Worm (Caenorhabditis elegans) whole organism, young adult: Measurements from ENCODE around the gene Y57A10B.6.

Experiments
- B0261.1 ChIP-seq: sonication (generic microtip); optimal IDR thresholded peaks from 2 replicates; lab custom pipeline; 2016; ENCODE audit warnings: mild to moderate bottlenecking, missing genetic modification characterization, moderate library complexity, missing compliant biosample characterization
- B0336.3 ChIP-seq: fragments of 200-800 bp; sonication (Bioruptor generic); IDR thresholded peaks from 2 replicates; pipeline ENCODE4 v1.3.6; 2022; ENCODE audit warnings: missing genetic modification characterization, missing compliant biosample characterization
- F23B12.7 ChIP-seq: sonication (generic microtip); optimal IDR thresholded peaks from 2 replicates; lab custom pipeline; 2017; ENCODE audit warnings: missing genetic modification characterization, mild to moderate bottlenecking, missing compliant biosample characterization, antibody characterized with exemption, moderate library complexity; ENCODE audit not compliant: insufficient read depth
- F33H1.4 ChIP-seq: fragments of 200-800 bp; sonication (Bioruptor generic); IDR thresholded peaks from 2 replicates; pipeline ENCODE4 v1.3.6; 2022; ENCODE audit warnings: missing genetic modification reagents, missing genetic modification characterization, missing compliant biosample characterization
- F39B2.1 ChIP-seq: fragments of 200-800 bp; sonication (Bioruptor generic); IDR thresholded peaks from 2 replicates; pipeline ENCODE4 v1.3.6; 2022; ENCODE audit warnings: missing genetic modification reagents, missing genetic modification characterization, missing compliant biosample characterization
- Y53G8AR.9 ChIP-seq: fragments of 200-800 bp; sonication (Bioruptor generic); conservative IDR thresholded peaks from 2 replicates; pipeline ENCODE4 v1.3.6; 2022; ENCODE audit warnings: missing genetic modification reagents, missing genetic modification characterization, missing compliant biosample characterization
- Y56A3A.18 ChIP-seq: fragments of 200-800 bp; sonication (Bioruptor generic); IDR thresholded peaks from 2 replicates; pipeline ENCODE4 v1.3.6; 2022; ENCODE audit warnings: missing genetic modification reagents, missing genetic modification characterization, missing compliant biosample characterization
- attf-5 ChIP-seq: fragments of 200-800 bp; sonication (Bioruptor generic); optimal IDR thresholded peaks from 2 replicates; lab custom pipeline; 2018; ENCODE audit warnings: mild to moderate bottlenecking, missing genetic modification characterization, missing compliant biosample characterization
- bed-2 ChIP-seq: fragments of 200-800 bp; sonication (Bioruptor generic); IDR thresholded peaks from 2 replicates; pipeline ENCODE4 v1.3.6; 2022; ENCODE audit warnings: missing genetic modification reagents, missing genetic modification characterization, missing compliant biosample characterization
- ceh-91 ChIP-seq: fragments of 200-800 bp; sonication (Bioruptor generic); IDR thresholded peaks from 2 replicates; pipeline ENCODE4 v1.3.6; 2022; ENCODE audit warnings: missing genetic modification reagents, missing genetic modification characterization, missing compliant biosample characterization
- die-1 ChIP-seq: sonication (generic microtip); optimal IDR thresholded peaks from 2 replicates; lab custom pipeline; 2016; ENCODE audit warnings: missing genotype, mild to moderate bottlenecking, missing genetic modification characterization, missing compliant biosample characterization
- dox-1 ChIP-seq: fragments of 200-800 bp; sonication (Bioruptor generic); IDR thresholded peaks from 2 replicates; pipeline ENCODE4 v1.3.6; 2022; ENCODE audit warnings: missing genetic modification reagents, missing genetic modification characterization, missing compliant biosample characterization
- hlh-26 ChIP-seq: fragments of 200-800 bp; sonication (Bioruptor generic); conservative IDR thresholded peaks from 2 replicates; pipeline ENCODE4 v1.3.6; 2022; ENCODE audit warnings: missing genetic modification reagents, missing genetic modification characterization, missing compliant biosample characterization
- hmg-1.2 ChIP-seq: fragments of 200-800 bp; sonication (Bioruptor generic); IDR thresholded peaks from 2 replicates; pipeline ENCODE4 v1.3.6; 2022; ENCODE audit warnings: missing genetic modification reagents, missing genetic modification characterization, missing compliant biosample characterization
- lin-26 ChIP-seq: fragments of 200-800 bp; sonication (Bioruptor generic); IDR thresholded peaks from 2 replicates; pipeline ENCODE4 v1.3.6; 2022; ENCODE audit warnings: missing genetic modification reagents, missing genetic modification characterization, missing compliant biosample characterization
- lin-40 ChIP-seq: sonication (generic microtip); optimal IDR thresholded peaks from 2 replicates; lab custom pipeline; 2016; ENCODE audit warnings: missing genetic modification characterization, mild to moderate bottlenecking, missing compliant biosample characterization, missing genotype, missing genetic modification reagents
- lin-54 ChIP-seq: fragments of 200-800 bp; sonication (Bioruptor generic); optimal IDR thresholded peaks from 2 replicates; lab custom pipeline; 2018; ENCODE audit warnings: mild to moderate bottlenecking, missing genetic modification characterization, missing compliant biosample characterization
- lsl-1 ChIP-seq: fragments of 200-800 bp; sonication (Bioruptor generic); optimal IDR thresholded peaks from 2 replicates; lab custom pipeline; 2018; ENCODE audit warnings: mild to moderate bottlenecking, missing genetic modification characterization, moderate library complexity, missing compliant biosample characterization
- madf-6 ChIP-seq: fragments of 200-800 bp; sonication (Bioruptor generic); IDR thresholded peaks from 2 replicates; pipeline ENCODE4 v1.3.6; 2022; ENCODE audit warnings: missing genetic modification reagents, missing genetic modification characterization, missing compliant biosample characterization
- madf-8 ChIP-seq: fragments of 200-800 bp; sonication (Bioruptor generic); conservative IDR thresholded peaks from 2 replicates; pipeline ENCODE4 v1.3.6; 2022; ENCODE audit warnings: missing genetic modification reagents, missing genetic modification characterization, missing compliant biosample characterization
- mes-4 ChIP-seq: sonication (generic microtip); optimal IDR thresholded peaks from 2 replicates; lab custom pipeline; 2016; ENCODE audit warnings: missing genotype, missing genetic modification characterization, missing compliant biosample characterization
- nfyb-1 ChIP-seq: fragments of 200-800 bp; sonication (Bioruptor generic); IDR thresholded peaks from 2 replicates; pipeline ENCODE4 v1.3.6; 2022; ENCODE audit warnings: missing genetic modification reagents, missing genetic modification characterization, missing compliant biosample characterization
- nhr-120 ChIP-seq: fragments of 200-800 bp; sonication (Bioruptor generic); IDR thresholded peaks from 2 replicates; pipeline ENCODE4 v1.3.6; 2022; ENCODE audit warnings: missing genetic modification characterization, missing compliant biosample characterization
- nhr-27 ChIP-seq: fragments of 200-800 bp; sonication (Bioruptor generic); optimal IDR thresholded peaks from 2 replicates; lab custom pipeline; 2018; ENCODE audit warnings: mild to moderate bottlenecking, missing genetic modification characterization, moderate library complexity, missing compliant biosample characterization
- pbrm-1 ChIP-seq: fragments of 200-800 bp; sonication (Bioruptor generic); IDR thresholded peaks from 2 replicates; pipeline ENCODE4 v1.3.6; 2022; ENCODE audit warnings: missing genetic modification reagents, missing genetic modification characterization, missing compliant biosample characterization
- rpc-1 ChIP-seq, 2 experiments: fragments of 150-350 bp in 1 of 2; sonication (generic microtip) in 1 of 2; optimal IDR thresholded peaks; 2 replicates each; lab custom pipeline; 2014 to 2018; ENCODE audit warnings: missing biosample characterization in 1 of 2, missing genetic modification characterization in 1 of 2, missing genetic modification reagents in 1 of 2, missing genotype in 1 of 2
- snpc-3.4 ChIP-seq: sonication (generic microtip); optimal IDR thresholded peaks from 2 replicates; lab custom pipeline; 2017; ENCODE audit warnings: missing genetic modification characterization, mild to moderate bottlenecking, missing compliant biosample characterization, antibody characterized with exemption, moderate library complexity, missing genotype, missing genetic modification reagents
- snpc-4 ChIP-seq, 5 experiments: fragments of 150-350 bp in 1 of 5; sonication (generic microtip) in 4 of 5; optimal IDR thresholded peaks; 2 replicates each; lab custom pipeline; 2014 to 2018; ENCODE audit warnings: missing genetic modification characterization in 5 of 5, missing biosample characterization in 3 of 5, antibody characterized with exemption in 2 of 5, mild to moderate bottlenecking in 2 of 5, missing compliant biosample characterization in 2 of 5, missing genotype in 2 of 5, moderate library complexity in 2 of 5, missing genetic modification reagents in 1 of 5
- somi-1 ChIP-seq: fragments of 200-800 bp; sonication (Bioruptor generic); optimal IDR thresholded peaks from 2 replicates; lab custom pipeline; 2018; ENCODE audit warnings: mild to moderate bottlenecking, missing genetic modification characterization, missing compliant biosample characterization
- sptf-2 ChIP-seq: fragments of 200-800 bp; sonication (Bioruptor generic); optimal IDR thresholded peaks from 2 replicates; lab custom pipeline; 2018; ENCODE audit warnings: mild to moderate bottlenecking, missing genetic modification characterization, missing compliant biosample characterization
- tbp1 ChIP-seq: fragments of 200-800 bp; sonication (Bioruptor generic); optimal IDR thresholded peaks from 2 replicates; lab custom pipeline; 2018; ENCODE audit warnings: mild to moderate bottlenecking, missing genetic modification characterization, missing compliant biosample characterization
- unc-62 ChIP-seq: fragments of 150-350 bp; optimal IDR thresholded peaks from 2 replicates; lab custom pipeline; 2014; ENCODE audit warnings: missing biosample characterization, missing genetic modification reagents, missing genetic modification characterization
- zfh-2 ChIP-seq: fragments of 200-800 bp; sonication (Bioruptor generic); conservative IDR thresholded peaks from 2 replicates; pipeline ENCODE4 v1.3.6; 2022; ENCODE audit warnings: missing genetic modification reagents, missing genetic modification characterization, missing compliant biosample characterization
- zim-3 ChIP-seq: sonication (generic microtip); optimal IDR thresholded peaks from 2 replicates; lab custom pipeline; 2017; ENCODE audit warnings: mild to moderate bottlenecking, missing genetic modification characterization, moderate library complexity, missing compliant biosample characterization
- ztf-25 ChIP-seq: fragments of 200-800 bp; sonication (Bioruptor generic); IDR thresholded peaks from 2 replicates; pipeline ENCODE4 v1.3.6; 2022; ENCODE audit warnings: missing genetic modification reagents, missing genetic modification characterization, missing compliant biosample characterization
- ztf-26 ChIP-seq: sonication (generic microtip); optimal IDR thresholded peaks from 2 replicates; lab custom pipeline; 2017; ENCODE audit warnings: missing genetic modification characterization, missing compliant biosample characterization
- ztf-28 ChIP-seq: fragments of 200-800 bp; sonication (Bioruptor generic); IDR thresholded peaks from 2 replicates; pipeline ENCODE4 v1.3.6; 2022; ENCODE audit warnings: missing genetic modification reagents, missing genetic modification characterization, missing compliant biosample characterization
- ztf-3 ChIP-seq: fragments of 200-800 bp; sonication (Bioruptor generic); optimal IDR thresholded peaks from 2 replicates; lab custom pipeline; 2018; ENCODE audit warnings: mild to moderate bottlenecking, missing genetic modification characterization, missing compliant biosample characterization

Gene Y57A10B.6

ce11 chrII:12429743-12430142 is 39.9 kb downstream of the Y57A10B.6 start, which contains the start of gene Y57A10C.8:
Gene Y57A10C.8 (minus strand): TSS chrII:12429843.
- TF ChIP-seq F39B2.1 (GFP tag; lab: Robert Waterston, UW), result no peak
- no peak for TF ChIP-seq lin-54 (GFP tag; lab: Kevin White, UChicago)
- no peak for TF ChIP-seq B0336.3 (GFP tag; lab: Robert Waterston, UW)
- TF ChIP-seq ztf-26 (tag; lab: Kevin White, UChicago), result no peak
- no peak for TF ChIP-seq somi-1 (GFP tag; lab: Kevin White, UChicago)
- no peak for TF ChIP-seq mes-4
- no peak for TF ChIP-seq unc-62 (GFP tag; lab: Kevin White, UChicago)
- no peak for TF ChIP-seq ceh-91

- TF ChIP-seq nfyb-1 (GFP tag; lab: Robert Waterston, UW) (no peak), snpc-4 (GFP tag; optimal IDR thresholded peaks at IDR 0.05; lab: Kevin White, UChicago) (no peak), snpc-4 (tag; optimal IDR thresholded peaks at IDR 0.05; lab: Kevin White, UChicago) (peak in 1 of 4 experiments; percentile 35), ztf-3 (no peak)
Measured at ce11 chrII:12432356-12432755, 42.5 kb downstream of the Y57A10B.6 start, which contains the start of gene dct-12. Gene dct-12 (minus strand): TSS chrII:12432456.

- TF ChIP-seq nhr-120 (GFP tag; lab: Robert Waterston, UW), result 0 out of 2 replicates have a peak, but pooled peaks have one; percentile 11
- no peak for TF ChIP-seq lsl-1 (GFP tag; lab: Kevin White, UChicago)
- peak; percentile 62 for TF ChIP-seq rpc-1 (optimal IDR thresholded peaks at IDR 0.05; lab: Kevin White, UChicago)
- peak; percentile 75 for TF ChIP-seq rpc-1 (tag; optimal IDR thresholded peaks at IDR 0.05; lab: Kevin White, UChicago)
- peak; percentile 22; the same call in 1 of the 2 replicates for TF ChIP-seq F33H1.4 (GFP tag; lab: Robert Waterston, UW)
- TF ChIP-seq bed-2, result no peak
- TF ChIP-seq madf-8, result no peak
- no peak for TF ChIP-seq nhr-27
- no peak for TF ChIP-seq Y56A3A.18
- TF ChIP-seq zfh-2, result peak; percentile 81
- no peak for TF ChIP-seq pbrm-1 (GFP tag; lab: Robert Waterston, UW)
- TF ChIP-seq die-1 (tag; lab: Kevin White, UChicago), result peak; percentile 45
- peak; percentile 26; the same call in 1 of the 2 replicates for TF ChIP-seq dox-1 (GFP tag; lab: Robert Waterston, UW)
- no peak for TF ChIP-seq sptf-2 (GFP tag; lab: Kevin White, UChicago)
- no peak for TF ChIP-seq attf-5 (GFP tag; lab: Kevin White, UChicago)
- TF ChIP-seq snpc-4 (GFP tag; optimal IDR thresholded peaks at IDR 0.05; lab: Kevin White, UChicago), result no peak
- TF ChIP-seq snpc-4 (tag; optimal IDR thresholded peaks at IDR 0.05; lab: Kevin White, UChicago), result peak in 2 of 4 experiments; percentile 36 to 75
- 0 out of 2 replicates have a peak, but pooled peaks have one; percentile 13 for TF ChIP-seq ztf-28 (GFP tag; lab: Robert Waterston, UW)
- no peak for TF ChIP-seq lin-40 (tag; lab: Kevin White, UChicago)
- TF ChIP-seq hlh-26 (GFP tag; lab: Robert Waterston, UW), result no peak
- TF ChIP-seq snpc-3.4 (tag; lab: Kevin White, UChicago), result no peak
- peak; percentile 61 for TF ChIP-seq B0261.1
- TF ChIP-seq F23B12.7 (tag; lab: Kevin White, UChicago), result peak; percentile 22
- no peak for TF ChIP-seq Y53G8AR.9 (GFP tag; lab: Robert Waterston, UW)
- TF ChIP-seq hmg-1.2 (GFP tag; lab: Robert Waterston, UW), result peak; percentile 23; the same call in 1 of the 2 replicates
- TF ChIP-seq lin-26 (GFP tag; lab: Robert Waterston, UW), result peak; percentile 65; the same call in 1 of the 2 replicates
- peak; percentile 1 for TF ChIP-seq zim-3 (tag; lab: Kevin White, UChicago)
- no peak for TF ChIP-seq madf-6 (GFP tag; lab: Robert Waterston, UW)
- TF ChIP-seq ztf-25 (GFP tag; lab: Robert Waterston, UW), result 0 out of 2 replicates have a peak, but pooled peaks have one; percentile 32
- TF ChIP-seq tbp1 (GFP tag; lab: Kevin White, UChicago), result peak; percentile 87
Measured at ce11 chrII:12435202-12435872, 45.5 kb downstream of the Y57A10B.6 start.
